Worm (Caenorhabditis elegans): ENCODE data around the gene arrd-18.

DNA sequence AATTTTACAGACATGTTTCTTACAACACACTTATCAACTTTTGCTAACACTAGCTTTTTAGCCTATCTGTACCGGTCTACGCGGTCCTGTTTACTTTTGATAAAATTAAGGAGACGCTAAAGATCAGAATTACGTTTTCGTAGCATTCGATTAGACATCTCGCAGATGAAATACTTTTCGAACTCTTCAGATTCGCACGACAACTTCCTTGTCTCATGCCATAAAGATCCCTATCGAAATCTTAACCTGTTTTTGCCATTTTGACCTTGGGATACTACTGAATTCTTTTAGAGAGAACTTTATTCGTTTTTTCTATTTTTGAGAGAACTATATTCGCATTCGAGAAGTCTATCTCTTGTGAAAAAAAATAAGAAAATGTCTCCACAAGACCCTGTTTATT, 21.4 kb upstream of the arrd-18 start, which contains the start of gene C17B7.5:
- TF ChIP-seq D1046.2 (GFP tag; IDR thresholded peaks at IDR 0.05) (no peak), fkh-10 (GFP tag; optimal IDR thresholded peaks at IDR 0.05) (no peak)

All from whole organism, L4 larva.